Fruit fly (Drosophila melanogaster) whole organism, embryonic: ENCODE data around the gene CG34436.

Source experiments
- Ada2b ChIP-seq: fragments of 200-800 bp; sonication (Bioruptor generic); IDR thresholded peaks from 2 replicates; pipeline ENCODE4 v1.3.6; 2022; ENCODE audit warnings: missing biosample characterization, missing genetic modification characterization
- Adf1 ChIP-seq: fragments of 200-800 bp; sonication (Bioruptor generic); IDR thresholded peaks from 2 replicates; pipeline ENCODE4 v1.3.6; 2022; ENCODE audit warnings: missing biosample characterization, missing genetic modification characterization
- Bgb ChIP-seq: fragments of 200-800 bp; sonication (Bioruptor generic); IDR thresholded peaks from 2 replicates; pipeline ENCODE4 v1.3.6; 2022; ENCODE audit warnings: missing biosample characterization, missing genetic modification characterization; ENCODE audit not compliant: partially characterized antibody
- CG10366 ChIP-seq: fragments of 200-800 bp; sonication (Bioruptor generic); IDR thresholded peaks from 2 replicates; pipeline ENCODE4 v1.3.6; 2022; ENCODE audit warnings: missing biosample characterization, missing genetic modification characterization
- CG10565 ChIP-seq: fragments of 200-800 bp; sonication (Bioruptor generic); optimal IDR thresholded peaks from 3 replicates; lab custom pipeline; 2016; ENCODE audit warnings: missing biosample characterization, mild to moderate bottlenecking, missing genetic modification characterization
- CG12071 ChIP-seq: fragments of 200-800 bp; sonication (Bioruptor generic); optimal IDR thresholded peaks from 3 replicates; lab custom pipeline; 2018; ENCODE audit warnings: missing biosample characterization, mild to moderate bottlenecking, missing genetic modification characterization
- CG12104 ChIP-seq: fragments of 200-800 bp; sonication (Bioruptor generic); optimal IDR thresholded peaks from 3 replicates; lab custom pipeline; 2016; ENCODE audit warnings: missing biosample characterization, missing genetic modification characterization
- CG12219 ChIP-seq: fragments of 200-800 bp; sonication (Bioruptor generic); optimal IDR thresholded peaks from 3 replicates; lab custom pipeline; 2018; ENCODE audit warnings: missing biosample characterization, mild to moderate bottlenecking, missing genetic modification characterization
- CG1233 ChIP-seq: fragments of 200-800 bp; sonication (Bioruptor generic); optimal IDR thresholded peaks from 4 replicates; lab custom pipeline; 2018; ENCODE audit warnings: missing biosample characterization, mild to moderate bottlenecking, missing genetic modification characterization
- CG1602 ChIP-seq: fragments of 200-800 bp; sonication (Bioruptor generic); optimal IDR thresholded peaks from 3 replicates; lab custom pipeline; 2016; ENCODE audit warnings: missing biosample characterization, missing genetic modification characterization
- CG16779 ChIP-seq: fragments of 200-800 bp; sonication (Bioruptor generic); IDR thresholded peaks from 2 replicates; pipeline ENCODE4 v1.3.6; 2022; ENCODE audit warnings: missing biosample characterization, missing genetic modification characterization
- CG16813 ChIP-seq: fragments of 200-800 bp; sonication (Bioruptor generic); IDR thresholded peaks from 3 replicates; pipeline ENCODE4 v1.3.6; 2022; ENCODE audit warnings: missing biosample characterization, missing genetic modification characterization; ENCODE audit not compliant: partially characterized antibody
- CG16815 ChIP-seq: fragments of 200-800 bp; sonication (Bioruptor generic); optimal IDR thresholded peaks from 3 replicates; lab custom pipeline; 2017; ENCODE audit warnings: missing biosample characterization, mild to moderate bottlenecking, missing genetic modification characterization
- CG16863 ChIP-seq: fragments of 200-800 bp; sonication (Bioruptor generic); optimal IDR thresholded peaks from 3 replicates; lab custom pipeline; 2016; ENCODE audit warnings: missing biosample characterization, missing genetic modification characterization
- CG17359 ChIP-seq: fragments of 200-800 bp; sonication (Bioruptor generic); optimal IDR thresholded peaks from 3 replicates; lab custom pipeline; 2018; ENCODE audit warnings: missing biosample characterization, mild to moderate bottlenecking, missing genetic modification characterization, moderate library complexity
- CG1832 ChIP-seq: fragments of 200-800 bp; sonication (Bioruptor generic); optimal IDR thresholded peaks from 2 replicates; lab custom pipeline; 2017; ENCODE audit warnings: missing biosample characterization, mild to moderate bottlenecking, missing genetic modification characterization, inconsistent platforms
- CG18599 ChIP-seq: fragments of 200-800 bp; sonication (Bioruptor generic); optimal IDR thresholded peaks from 3 replicates; lab custom pipeline; 2017; ENCODE audit warnings: missing biosample characterization, missing genetic modification characterization, mild to moderate bottlenecking, moderate library complexity, missing genetic modification reagents
- CG18619 ChIP-seq: fragments of 200-800 bp; sonication (Bioruptor generic); optimal IDR thresholded peaks from 3 replicates; lab custom pipeline; 2017; ENCODE audit warnings: missing biosample characterization, mild to moderate bottlenecking, missing genetic modification characterization
- CG2202 ChIP-seq: fragments of 200-800 bp; sonication (Bioruptor generic); optimal IDR thresholded peaks from 2 replicates; lab custom pipeline; 2018; ENCODE audit warnings: missing biosample characterization, mild to moderate bottlenecking, missing genetic modification characterization
- CG43689 ChIP-seq: fragments of 200-800 bp; sonication (Bioruptor generic); IDR thresholded peaks from 2 replicates; pipeline ENCODE4 v1.3.6; 2022; ENCODE audit warnings: missing biosample characterization, missing genetic modification characterization
- CG4404 ChIP-seq: fragments of 200-800 bp; sonication (Bioruptor generic); IDR thresholded peaks from 2 replicates; pipeline ENCODE4 v1.3.6; 2022; ENCODE audit warnings: missing biosample characterization, missing genetic modification characterization
- CG4707 ChIP-seq: fragments of 200-800 bp; sonication (Bioruptor generic); optimal IDR thresholded peaks from 2 replicates; lab custom pipeline; 2018; ENCODE audit warnings: missing biosample characterization, mild to moderate bottlenecking, missing genetic modification characterization, moderate library complexity
- CG5953 ChIP-seq: fragments of 200-800 bp; sonication (Bioruptor generic); IDR thresholded peaks from 2 replicates; pipeline ENCODE4 v1.3.6; 2022; ENCODE audit warnings: missing biosample characterization, missing genetic modification characterization
- CG7357 ChIP-seq: fragments of 200-800 bp; sonication (Bioruptor generic); IDR thresholded peaks from 3 replicates; pipeline ENCODE4 v1.3.6; 2022; ENCODE audit warnings: missing biosample characterization, missing genetic modification characterization
- CG8281 ChIP-seq: fragments of 200-800 bp; sonication (Bioruptor generic); optimal IDR thresholded peaks from 2 replicates; lab custom pipeline; 2018; ENCODE audit warnings: missing biosample characterization, mild to moderate bottlenecking, missing genetic modification characterization, moderate library complexity
- CG8290 ChIP-seq, 3 experiments: fragments of 200-800 bp; sonication (Bioruptor generic); optimal IDR thresholded peaks; 2 replicates each; lab custom pipeline; 2016 to 2019; ENCODE audit warnings: missing biosample characterization in 3 of 3, missing genetic modification characterization in 3 of 3, mild to moderate bottlenecking in 2 of 3, moderate library complexity in 1 of 3
- CG8478 ChIP-seq: fragments of >200 bp; optimal IDR thresholded peaks from 2 replicates; lab custom pipeline; 2018
- Dip2 ChIP-seq: fragments of 200-800 bp; sonication (Bioruptor generic); IDR thresholded peaks from 2 replicates; pipeline ENCODE4 v1.3.6; 2022; ENCODE audit warnings: missing biosample characterization, missing genetic modification characterization
- Hr3 ChIP-seq: fragments of 200-800 bp; sonication (Bioruptor generic); optimal IDR thresholded peaks from 3 replicates; lab custom pipeline; 2016; ENCODE audit warnings: missing biosample characterization, missing genetic modification characterization
- Mes4 ChIP-seq: fragments of 200-800 bp; sonication (Bioruptor generic); optimal IDR thresholded peaks from 2 replicates; lab custom pipeline; 2016; ENCODE audit warnings: missing biosample characterization, missing genetic modification characterization
- NC2α ChIP-seq: fragments of 200-800 bp; sonication (Bioruptor generic); optimal IDR thresholded peaks from 2 replicates; lab custom pipeline; 2016; ENCODE audit warnings: missing biosample characterization, missing genetic modification characterization
- NK7.1 ChIP-seq: fragments of 200-800 bp; sonication (Bioruptor generic); optimal IDR thresholded peaks from 3 replicates; lab custom pipeline; 2016; ENCODE audit warnings: missing biosample characterization, missing genetic modification characterization
- Nf-YC ChIP-seq: fragments of 200-800 bp; optimal IDR thresholded peaks from 3 replicates; lab custom pipeline; 2019; ENCODE audit warnings: missing biosample characterization, mild to moderate bottlenecking, missing genetic modification characterization, moderate library complexity
- Oli ChIP-seq: fragments of 200-800 bp; sonication (Bioruptor generic); optimal IDR thresholded peaks from 2 replicates; lab custom pipeline; 2018; ENCODE audit warnings: missing biosample characterization, mild to moderate bottlenecking, missing genetic modification characterization, moderate library complexity
- Poxn ChIP-seq: fragments of 200-800 bp; sonication (Bioruptor generic); IDR thresholded peaks from 2 replicates; pipeline ENCODE4 v1.3.6; 2022; ENCODE audit warnings: missing biosample characterization, missing genetic modification characterization
- Vsx1 ChIP-seq: fragments of 200-800 bp; sonication (Bioruptor generic); optimal IDR thresholded peaks from 2 replicates; lab custom pipeline; 2017; ENCODE audit warnings: missing biosample characterization, mild to moderate bottlenecking, missing genetic modification characterization, missing genetic modification reagents
- al ChIP-seq: fragments of 200-800 bp; sonication (Bioruptor generic); IDR thresholded peaks from 2 replicates; pipeline ENCODE4 v1.3.6; 2022; ENCODE audit warnings: missing biosample characterization, missing genetic modification characterization
- az2 ChIP-seq: fragments of 200-800 bp; sonication (Bioruptor generic); optimal IDR thresholded peaks from 3 replicates; lab custom pipeline; 2016; ENCODE audit warnings: missing biosample characterization, missing genetic modification characterization
- bab2 ChIP-seq: fragments of 200-800 bp; sonication (Bioruptor generic); optimal IDR thresholded peaks from 2 replicates; lab custom pipeline; 2016; ENCODE audit warnings: missing biosample characterization, missing genetic modification characterization
- bowl ChIP-seq: fragments of 200-800 bp; sonication (Bioruptor generic); IDR thresholded peaks from 2 replicates; pipeline ENCODE4 v1.3.6; 2022; ENCODE audit warnings: missing biosample characterization, missing genetic modification characterization
- bsh ChIP-seq, 2 experiments: fragments of 200-800 bp; sonication (Bioruptor generic); optimal IDR thresholded peaks; 2 replicates each; lab custom pipeline; 2017 to 2018; ENCODE audit warnings: mild to moderate bottlenecking in 2 of 2, missing biosample characterization in 2 of 2, missing genetic modification characterization in 2 of 2, moderate library complexity in 1 of 2
- cad ChIP-seq: fragments of >200 bp; optimal IDR thresholded peaks from 2 replicates; lab custom pipeline; 2017; ENCODE audit warnings: missing biosample characterization, missing genetic modification characterization
- crc ChIP-seq: fragments of 200-800 bp; sonication (Bioruptor generic); optimal IDR thresholded peaks from 2 replicates; lab custom pipeline; 2016; ENCODE audit warnings: missing biosample characterization, missing genetic modification characterization
- disco-r ChIP-seq: fragments of 200-800 bp; sonication (Bioruptor generic); optimal IDR thresholded peaks from 2 replicates; lab custom pipeline; 2016; ENCODE audit warnings: missing biosample characterization, missing genetic modification characterization
- fd96Cb ChIP-seq: fragments of 200-800 bp; sonication (Bioruptor generic); optimal IDR thresholded peaks from 2 replicates; lab custom pipeline; 2018; ENCODE audit warnings: missing biosample characterization, mild to moderate bottlenecking, missing genetic modification characterization, moderate library complexity
- jumu ChIP-seq: fragments of 200-800 bp; sonication (Bioruptor generic); optimal IDR thresholded peaks from 3 replicates; lab custom pipeline; 2016; ENCODE audit warnings: missing biosample characterization, missing genetic modification characterization
- klu ChIP-seq: fragments of 200-800 bp; sonication (Bioruptor generic); IDR thresholded peaks from 2 replicates; pipeline ENCODE4 v1.3.6; 2022; ENCODE audit warnings: missing biosample characterization, missing genetic modification characterization
- lab ChIP-seq: fragments of 200-800 bp; sonication (Bioruptor generic); optimal IDR thresholded peaks from 3 replicates; lab custom pipeline; 2017; ENCODE audit warnings: missing biosample characterization, missing genetic modification characterization, mild to moderate bottlenecking, moderate library complexity, missing genetic modification reagents
- ssp ChIP-seq: fragments of 200-800 bp; sonication (Bioruptor generic); IDR thresholded peaks from 2 replicates; pipeline ENCODE4 v1.3.6; 2022; ENCODE audit warnings: missing biosample characterization, missing genetic modification characterization
- stwl ChIP-seq: fragments of 200-800 bp; sonication (Bioruptor generic); optimal IDR thresholded peaks from 3 replicates; lab custom pipeline; 2018; ENCODE audit warnings: missing biosample characterization, mild to moderate bottlenecking, missing genetic modification characterization, moderate library complexity
- vfl ChIP-seq: fragments of 200-800 bp; sonication (Bioruptor generic); optimal IDR thresholded peaks from 2 replicates; lab custom pipeline; 2016; ENCODE audit warnings: missing biosample characterization, missing genetic modification characterization
- zf30C ChIP-seq: fragments of 200-800 bp; sonication (Bioruptor generic); optimal IDR thresholded peaks from 3 replicates; lab custom pipeline; 2018; ENCODE audit warnings: missing biosample characterization, mild to moderate bottlenecking, missing genetic modification characterization

CG34436 gene

DNA sequence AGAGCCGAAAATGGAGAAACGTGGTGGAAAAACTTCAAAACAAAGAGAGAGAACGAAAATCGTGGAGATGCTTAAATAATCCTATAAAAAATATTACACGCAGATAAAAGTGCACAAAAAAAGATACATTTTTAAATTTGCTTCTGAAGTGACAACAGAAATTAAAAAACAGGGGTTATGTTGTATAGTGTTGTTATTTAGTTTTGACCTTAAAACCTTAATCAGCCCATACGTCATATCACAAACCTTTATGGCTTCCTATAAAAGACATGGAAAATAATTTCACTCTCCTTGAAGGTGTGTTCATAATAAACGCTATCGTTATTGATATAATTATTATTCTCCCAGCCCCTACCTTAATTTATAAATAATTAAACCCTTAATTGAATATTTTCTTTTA lies 44.8 kb downstream of the CG34436 start (continued):
- TF ChIP-seq Adf1 (no peak), lab (GFP tag; lab: Kevin White, UChicago) (no peak), CG8478 (lab: Kevin White, UChicago) (no peak), Dip2 (no peak), Bgb (GFP tag; lab: Robert Waterston, UW) (no peak), CG17359 (peak; percentile 21), klu (no peak), CG4707 (no peak), CG8281 (tag; lab: Kevin White, UChicago) (no peak), CG16863 (GFP tag; lab: Kevin White, UChicago) (no peak), CG18619 (peak; percentile 45), CG12219 (GFP tag; lab: Kevin White, UChicago) (no peak), disco-r (GFP tag; lab: Kevin White, UChicago) (no peak), jumu (GFP tag; lab: Kevin White, UChicago) (no peak), CG7357 (GFP tag; lab: Robert Waterston, UW) (no peak), crc (GFP tag; lab: Kevin White, UChicago) (peak; percentile 4), CG16779 (GFP tag; lab: Robert Waterston, UW) (no peak), CG16815 (GFP tag; lab: Kevin White, UChicago) (no peak), zf30C (no peak), az2 (peak; percentile 43), vfl (GFP tag; lab: Kevin White, UChicago) (no peak), CG12104 (peak; percentile 9), stwl (tag; lab: Kevin White, UChicago) (no peak), CG1233 (GFP tag; lab: Kevin White, UChicago) (no peak), CG43689 (no peak), fd96Cb (peak; percentile 0), cad (no peak), NK7.1 (GFP tag; lab: Kevin White, UChicago) (no peak), bsh (GFP tag; optimal IDR thresholded peaks at IDR 0.05; lab: Kevin White, UChicago) (peak in 1 of 2 experiments; percentile 58), al (GFP tag; lab: Robert Waterston, UW) (no peak), Vsx1 (no peak), CG12071 (GFP tag; lab: Kevin White, UChicago) (no peak), CG1602 (GFP tag; lab: Kevin White, UChicago) (no peak), CG10565 (GFP tag; lab: Kevin White, UChicago) (no peak), Poxn (GFP tag; lab: Robert Waterston, UW) (no peak), Hr3 (peak; percentile 41), CG8290 (GFP tag; optimal IDR thresholded peaks at IDR 0.05; lab: Kevin White, UChicago) (no peak), CG8290 (tag; optimal IDR thresholded peaks at IDR 0.05; lab: Kevin White, UChicago) (no peak), CG18599 (GFP tag; lab: Kevin White, UChicago) (peak; percentile 15), Ada2b (GFP tag; lab: Robert Waterston, UW) (no peak), Mes4 (GFP tag; lab: Kevin White, UChicago) (no peak), CG2202 (tag; lab: Kevin White, UChicago) (no peak), ssp (GFP tag; lab: Robert Waterston, UW) (no peak), CG5953 (GFP tag; lab: Robert Waterston, UW) (no peak), NC2α (GFP tag; lab: Kevin White, UChicago) (no peak), CG4404 (GFP tag; lab: Robert Waterston, UW) (no peak), CG16813 (GFP tag; lab: Robert Waterston, UW) (no peak), Nf-YC (tag; lab: Kevin White, UChicago) (peak; percentile 26), CG1832 (no peak), bowl (GFP tag; lab: Robert Waterston, UW) (no peak), bab2 (peak; percentile 9), CG10366 (no peak), Oli (tag; lab: Kevin White, UChicago) (peak; percentile 69)
